Worm (Caenorhabditis elegans) whole organism, L3 larva: Measurements from ENCODE around the gene Y54F10BM.23.

ENCODE experiments used
- ama-1 ChIP-seq: fragments of 150-350 bp; optimal IDR thresholded peaks from 2 replicates; lab custom pipeline; 2018
- ceh-9 ChIP-seq: sonication (generic microtip); optimal IDR thresholded peaks from 2 replicates; lab custom pipeline; 2018; ENCODE audit warnings: missing biosample characterization, missing genetic modification characterization
- elt-3 ChIP-seq, 3 experiments: fragments of 150-350 bp in 1 of 3; sonication (generic microtip) in 2 of 3; optimal IDR thresholded peaks; 2 replicates in 2 of 3; 4 replicates in 1 of 3; lab custom pipeline; 2014 to 2017; ENCODE audit warnings: missing biosample characterization in 3 of 3, missing genetic modification characterization in 3 of 3
- lsy-12 ChIP-seq: sonication (generic microtip); optimal IDR thresholded peaks from 2 replicates; lab custom pipeline; 2016; ENCODE audit warnings: mild to moderate bottlenecking, missing genetic modification characterization, missing compliant biosample characterization
- nhr-28 ChIP-seq: fragments of 150-350 bp; optimal IDR thresholded peaks from 2 replicates; lab custom pipeline; 2014; ENCODE audit warnings: missing biosample characterization, missing genetic modification characterization
- nhr-77 ChIP-seq: fragments of 150-350 bp; optimal IDR thresholded peaks from 2 replicates; lab custom pipeline; 2014; ENCODE audit warnings: missing biosample characterization, missing genetic modification characterization
- pqm-1 ChIP-seq: fragments of 150-350 bp; optimal IDR thresholded peaks from 2 replicates; lab custom pipeline; 2017; ENCODE audit warnings: missing biosample characterization, missing genetic modification characterization, inconsistent platforms

ce11 chrIII:2291139-2291538, 11.8 kb upstream of the Y54F10BM.23 start, which contains the start of gene fbxa-219:
- TF ChIP-seq lsy-12 (tag; lab: Kevin White, UChicago) (no peak), nhr-28 (tag; lab: Kevin White, UChicago) (no peak), ceh-9 (tag; lab: Kevin White, UChicago) (no peak), nhr-77 (tag; lab: Kevin White, UChicago) (no peak), ama-1 (no peak), elt-3 (tag; optimal IDR thresholded peaks at IDR 0.05; lab: Kevin White, UChicago) (no peak), pqm-1 (tag; lab: Kevin White, UChicago) (peak; percentile 41)
